Worm (Caenorhabditis elegans) whole organism, late embryonic: ENCODE measurements around the gene ZK637.12.

ENCODE experiments used
- F13H6.1 ChIP-seq: sonication (generic microtip); optimal IDR thresholded peaks from 2 replicates; lab custom pipeline; 2016; ENCODE audit warnings: missing genetic modification characterization, missing compliant biosample characterization
- Y22D7AL.16 ChIP-seq: sonication (generic microtip); optimal IDR thresholded peaks from 2 replicates; lab custom pipeline; 2016; ENCODE audit warnings: missing genetic modification characterization, missing compliant biosample characterization
- ahr-1 ChIP-seq: sonication (generic microtip); optimal IDR thresholded peaks from 2 replicates; lab custom pipeline; 2016; ENCODE audit warnings: missing genetic modification characterization, missing compliant biosample characterization
- ama-1 ChIP-seq: fragments of 150-350 bp; optimal IDR thresholded peaks from 2 replicates; lab custom pipeline; 2014
- ceh-14 ChIP-seq: sonication (generic microtip); optimal IDR thresholded peaks from 2 replicates; lab custom pipeline; 2016; ENCODE audit warnings: missing genotype, missing genetic modification characterization, missing compliant biosample characterization
- ceh-18 ChIP-seq: sonication (generic microtip); optimal IDR thresholded peaks from 2 replicates; lab custom pipeline; 2016; ENCODE audit warnings: missing genetic modification characterization, missing compliant biosample characterization
- ceh-19 ChIP-seq: fragments of 200-800 bp; sonication (Bioruptor generic); optimal IDR thresholded peaks from 2 replicates; lab custom pipeline; 2018; ENCODE audit warnings: mild to moderate bottlenecking, missing genetic modification characterization, missing compliant biosample characterization
- ceh-2 ChIP-seq: sonication (generic microtip); optimal IDR thresholded peaks from 2 replicates; lab custom pipeline; 2016; ENCODE audit warnings: missing genotype, missing genetic modification characterization, missing compliant biosample characterization
- ceh-22 ChIP-seq: sonication (generic microtip); optimal IDR thresholded peaks from 2 replicates; lab custom pipeline; 2017; ENCODE audit warnings: missing biosample characterization, missing genetic modification characterization
- ceh-24 ChIP-seq: sonication (generic microtip); optimal IDR thresholded peaks from 2 replicates; lab custom pipeline; 2016; ENCODE audit warnings: mild to moderate bottlenecking, missing genetic modification characterization, missing compliant biosample characterization
- ceh-30 ChIP-seq: fragments of 150-350 bp; optimal IDR thresholded peaks from 2 replicates; lab custom pipeline; 2014; ENCODE audit warnings: missing biosample characterization, missing genetic modification characterization
- ceh-31 ChIP-seq: sonication (generic microtip); optimal IDR thresholded peaks from 2 replicates; lab custom pipeline; 2016; ENCODE audit warnings: missing genetic modification characterization, missing compliant biosample characterization
- ceh-45 ChIP-seq: fragments of 200-800 bp; sonication (Bioruptor generic); IDR thresholded peaks from 2 replicates; pipeline ENCODE4 v1.3.6; 2022; ENCODE audit warnings: missing genetic modification reagents, missing genetic modification characterization, missing compliant biosample characterization
- ceh-48 ChIP-seq: sonication (generic microtip); optimal IDR thresholded peaks from 2 replicates; lab custom pipeline; 2016; ENCODE audit warnings: missing genetic modification characterization, inconsistent platforms, missing compliant biosample characterization
- ceh-6 ChIP-seq: fragments of 200-800 bp; sonication (Bioruptor generic); optimal IDR thresholded peaks from 2 replicates; lab custom pipeline; 2018; ENCODE audit warnings: mild to moderate bottlenecking, missing genetic modification characterization, missing compliant biosample characterization
- dve-1 ChIP-seq: sonication (generic microtip); optimal IDR thresholded peaks from 2 replicates; lab custom pipeline; 2017; ENCODE audit warnings: antibody characterized with exemption, mild to moderate bottlenecking, missing genetic modification characterization, missing compliant biosample characterization
- elt-4 ChIP-seq: sonication (generic microtip); optimal IDR thresholded peaks from 2 replicates; lab custom pipeline; 2016; ENCODE audit warnings: missing genetic modification characterization, missing compliant biosample characterization
- fkh-6 ChIP-seq: sonication (generic microtip); optimal IDR thresholded peaks from 2 replicates; lab custom pipeline; 2016; ENCODE audit warnings: missing genetic modification characterization, missing compliant biosample characterization
- madf-2 ChIP-seq: sonication (generic microtip); optimal IDR thresholded peaks from 2 replicates; lab custom pipeline; 2017; ENCODE audit warnings: missing genetic modification characterization, missing compliant biosample characterization
- nfya-1 ChIP-seq: sonication (generic microtip); optimal IDR thresholded peaks from 2 replicates; lab custom pipeline; 2017; ENCODE audit warnings: missing genetic modification characterization, mild to moderate bottlenecking, missing compliant biosample characterization, antibody characterized with exemption, moderate library complexity
- npax-4 ChIP-seq: sonication (generic microtip); optimal IDR thresholded peaks from 2 replicates; lab custom pipeline; 2016; ENCODE audit warnings: missing genetic modification characterization, missing compliant biosample characterization
- odd-2 ChIP-seq: sonication (generic microtip); optimal IDR thresholded peaks from 2 replicates; lab custom pipeline; 2017; ENCODE audit warnings: antibody characterized with exemption, mild to moderate bottlenecking, missing genetic modification characterization, missing compliant biosample characterization
- pag-3 ChIP-seq: sonication (generic microtip); optimal IDR thresholded peaks from 2 replicates; lab custom pipeline; 2016; ENCODE audit warnings: missing compliant biosample characterization, missing genetic modification characterization, borderline replicate concordance
- pat-9 ChIP-seq: fragments of 200-800 bp; sonication (Bioruptor generic); optimal IDR thresholded peaks from 2 replicates; lab custom pipeline; 2018; ENCODE audit warnings: mild to moderate bottlenecking, missing genetic modification characterization, moderate library complexity, missing compliant biosample characterization
- pax-1 ChIP-seq: fragments of 150-350 bp; optimal IDR thresholded peaks from 2 replicates; lab custom pipeline; 2014; ENCODE audit warnings: missing biosample characterization, missing genetic modification characterization
- pha-2 ChIP-seq: sonication (generic microtip); optimal IDR thresholded peaks from 2 replicates; lab custom pipeline; 2017; ENCODE audit warnings: mild to moderate bottlenecking, missing genetic modification characterization, missing compliant biosample characterization
- pha-4 ChIP-seq: fragments of 150-350 bp; optimal IDR thresholded peaks from 2 replicates; lab custom pipeline; 2018; ENCODE audit warnings: missing biosample characterization, missing genetic modification reagents, missing genetic modification characterization
- pqm-1 ChIP-seq: sonication (generic microtip); optimal IDR thresholded peaks from 2 replicates; lab custom pipeline; 2016; ENCODE audit warnings: missing genetic modification characterization, missing compliant biosample characterization
- pros-1 ChIP-seq: fragments of 150-350 bp; optimal IDR thresholded peaks from 2 replicates; lab custom pipeline; 2014; ENCODE audit warnings: missing biosample characterization, missing genetic modification reagents, missing genetic modification characterization
- ref-2 ChIP-seq: sonication (generic microtip); optimal IDR thresholded peaks from 2 replicates; lab custom pipeline; 2016; ENCODE audit warnings: missing genetic modification characterization, missing compliant biosample characterization
- sdc-2 ChIP-seq: sonication (generic microtip); optimal IDR thresholded peaks from 2 replicates; lab custom pipeline; 2016; ENCODE audit warnings: missing genotype, missing genetic modification characterization, missing compliant biosample characterization
- tbx-2 ChIP-seq: sonication (generic microtip); optimal IDR thresholded peaks from 2 replicates; lab custom pipeline; 2016; ENCODE audit warnings: missing genetic modification characterization, missing compliant biosample characterization
- unc-42 ChIP-seq: sonication (generic microtip); optimal IDR thresholded peaks from 2 replicates; lab custom pipeline; 2016; ENCODE audit warnings: missing genotype, missing genetic modification characterization, missing compliant biosample characterization
- zip-5 ChIP-seq: sonication (generic microtip); optimal IDR thresholded peaks from 2 replicates; lab custom pipeline; 2016; ENCODE audit warnings: missing genetic modification characterization, missing compliant biosample characterization
- ztf-16 ChIP-seq: sonication (generic microtip); optimal IDR thresholded peaks from 2 replicates; lab custom pipeline; 2017; ENCODE audit warnings: missing genetic modification characterization, missing compliant biosample characterization

Gene ZK637.12

ce11 chrIII:8956146-8956646 lies 32.2 kb downstream of the ZK637.12 start, which contains the start of the genes ZK643.5 and ZK643.2:
Gene ZK643.5, minus strand, starts transcription at chrIII:8956196.
Gene ZK643.2, plus strand, starts transcription at chrIII:8956540.
- TF ChIP-seq pat-9 (tag; lab: Kevin White, UChicago) (no peak), unc-42 (tag; lab: Kevin White, UChicago) (peak; percentile 76), ceh-48 (tag; lab: Kevin White, UChicago) (peak; percentile 99), nfya-1 (tag; lab: Kevin White, UChicago) (peak; percentile 49), ceh-31 (tag; lab: Kevin White, UChicago) (peak; percentile 43), elt-4 (tag; lab: Kevin White, UChicago) (no peak)

ce11 chrIII:8960664-8961063 lies 36.6 kb downstream of the ZK637.12 start, which contains the start of gene ZK643.6:
Gene ZK643.6, minus strand, starts transcription at chrIII:8960764.
- no peak for TF ChIP-seq npax-4
- TF ChIP-seq ceh-30 (tag; lab: Kevin White, UChicago) = no peak
- TF ChIP-seq fkh-6 (tag; lab: Kevin White, UChicago) = no peak
- no peak for TF ChIP-seq madf-2 (tag; lab: Kevin White, UChicago)
- no peak for TF ChIP-seq pha-4
- no peak for TF ChIP-seq pag-3 (tag; lab: Kevin White, UChicago)

ce11 chrIII:8961993-8962392 lies 38.0 kb downstream of the ZK637.12 start, which contains the start of gene grl-25:
Gene grl-25, plus strand, starts transcription at chrIII:8962293.
- TF ChIP-seq sdc-2 (no peak), ceh-31 (tag; lab: Kevin White, UChicago) (no peak), pqm-1 (no peak), pros-1 (no peak), ceh-45 (GFP tag; lab: Robert Waterston, UW) (no peak), ceh-6 (no peak), Y22D7AL.16 (tag; lab: Kevin White, UChicago) (no peak), ceh-24 (tag; lab: Kevin White, UChicago) (no peak), ceh-22 (tag; lab: Kevin White, UChicago) (no peak), tbx-2 (tag; lab: Kevin White, UChicago) (no peak), ceh-48 (tag; lab: Kevin White, UChicago) (no peak), ceh-14 (no peak), ama-1 (lab: Kevin White, UChicago) (no peak), madf-2 (tag; lab: Kevin White, UChicago) (no peak), pat-9 (tag; lab: Kevin White, UChicago) (no peak)

- TF ChIP-seq ceh-18 (tag; lab: Kevin White, UChicago) (no peak), ahr-1 (tag; lab: Kevin White, UChicago) (no peak), odd-2 (no peak), ztf-16 (no peak), pha-4 (no peak), zip-5 (no peak), ceh-2 (tag; lab: Kevin White, UChicago) (no peak), ceh-24 (tag; lab: Kevin White, UChicago) (no peak), pax-1 (tag; lab: Kevin White, UChicago) (no peak), elt-4 (tag; lab: Kevin White, UChicago) (no peak), fkh-6 (tag; lab: Kevin White, UChicago) (no peak), ceh-19 (GFP tag; lab: Kevin White, UChicago) (no peak), pha-2 (tag; lab: Kevin White, UChicago) (no peak), ref-2 (no peak)
Measured at ce11 chrIII:8962475-8962874, 38.4 kb downstream of the ZK637.12 start.

- TF ChIP-seq F13H6.1 (tag; lab: Kevin White, UChicago) (no peak), dve-1 (peak; percentile 43)
Measured at ce11 chrIII:8964684-8965283, 40.7 kb downstream of the ZK637.12 start.
